Worm (Caenorhabditis elegans): ENCODE results near the gene C03H5.9.

ce11 chrII:367455-367854 is 11.0 kb upstream of the C03H5.9 start, which contains the start of gene ptr-3:
- TF ChIP-seq nhr-67 (tag; optimal IDR thresholded peaks at IDR 0.05) (no peak), nhr-76 (tag; optimal IDR thresholded peaks at IDR 0.05) (no peak), lin-15B (tag; optimal IDR thresholded peaks at IDR 0.05) (no peak), elt-2 (tag; optimal IDR thresholded peaks at IDR 0.05) (no peak), nhr-12 (tag; optimal IDR thresholded peaks at IDR 0.05) (no peak), aly-2 (tag; optimal IDR thresholded peaks at IDR 0.05) (no peak), pha-4 (tag; optimal IDR thresholded peaks at IDR 0.05) (no peak), nhr-237 (tag; optimal IDR thresholded peaks at IDR 0.05) (no peak)
